Worm (Caenorhabditis elegans): ENCODE results near the gene Y53C12A.10.

DNA sequence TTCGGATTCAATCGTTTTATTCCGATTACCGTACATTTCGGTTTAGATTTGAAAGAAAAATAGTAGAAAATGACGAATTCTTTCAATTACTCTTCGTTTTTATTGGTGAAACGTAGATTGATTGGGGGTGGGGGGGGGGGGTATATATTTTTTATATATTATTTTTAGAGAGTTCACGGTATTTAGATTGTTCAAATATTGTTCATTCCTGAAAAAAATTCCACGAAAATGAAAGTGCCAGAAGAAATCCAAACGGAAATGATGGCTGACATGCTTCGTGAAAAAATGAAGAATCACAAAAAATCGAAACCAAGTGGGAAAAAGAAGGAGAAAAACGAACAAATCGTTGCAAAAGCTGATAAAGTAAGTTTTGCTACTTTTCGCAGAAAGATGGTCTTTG is 4.3 kb downstream of the Y53C12A.10 start, which contains the start of the genes Y53C12A.8 and Y53C12A.7:
- TF ChIP-seq nhr-28 (tag; optimal IDR thresholded peaks at IDR 0.05) (no peak), ztf-11 (tag; optimal IDR thresholded peaks at IDR 0.05) (no peak), tbx-8 (GFP tag; optimal IDR thresholded peaks at IDR 0.05) (no peak)
